Worm (Caenorhabditis elegans) whole organism, L3 larva: ENCODE data around the gene F13H10.1.

Experiments
- R02D3.7 ChIP-seq: fragments of 150-350 bp; optimal IDR thresholded peaks from 2 replicates; lab custom pipeline; 2014; ENCODE audit warnings: missing biosample characterization, missing genetic modification characterization
- ZK546.5 ChIP-seq: sonication (generic microtip); optimal IDR thresholded peaks from 2 replicates; lab custom pipeline; 2017; ENCODE audit warnings: missing biosample characterization, missing genetic modification characterization
- aly-2 ChIP-seq: fragments of 150-350 bp; optimal IDR thresholded peaks from 2 replicates; lab custom pipeline; 2014; ENCODE audit warnings: missing biosample characterization, missing genetic modification characterization
- ama-1 ChIP-seq: fragments of 150-350 bp; optimal IDR thresholded peaks from 2 replicates; lab custom pipeline; 2018
- ceh-16 ChIP-seq: sonication (generic microtip); optimal IDR thresholded peaks from 2 replicates; lab custom pipeline; 2017; ENCODE audit warnings: missing biosample characterization, missing genetic modification characterization
- ceh-28 ChIP-seq: fragments of 150-350 bp; optimal IDR thresholded peaks from 2 replicates; lab custom pipeline; 2014; ENCODE audit warnings: missing biosample characterization, missing genetic modification reagents, missing genetic modification characterization
- ceh-82 ChIP-seq: fragments of 150-350 bp; optimal IDR thresholded peaks from 2 replicates; lab custom pipeline; 2014; ENCODE audit warnings: missing biosample characterization, missing genetic modification characterization
- ceh-9 ChIP-seq: sonication (generic microtip); optimal IDR thresholded peaks from 2 replicates; lab custom pipeline; 2018; ENCODE audit warnings: missing biosample characterization, missing genetic modification characterization
- daf-12 ChIP-seq: fragments of 150-350 bp; optimal IDR thresholded peaks from 2 replicates; lab custom pipeline; 2014; ENCODE audit warnings: missing biosample characterization, missing genetic modification reagents, missing genetic modification characterization
- egl-27 ChIP-seq: sonication (generic microtip); optimal IDR thresholded peaks from 4 replicates; lab custom pipeline; 2017; ENCODE audit warnings: missing biosample characterization, missing genetic modification reagents, missing genetic modification characterization
- egl-5 ChIP-seq: fragments of 150-350 bp; optimal IDR thresholded peaks from 2 replicates; lab custom pipeline; 2017; ENCODE audit warnings: missing biosample characterization, missing genetic modification reagents, missing genetic modification characterization, inconsistent platforms
- elt-1 ChIP-seq: fragments of 150-350 bp; optimal IDR thresholded peaks from 2 replicates; lab custom pipeline; 2014; ENCODE audit warnings: missing biosample characterization, missing genetic modification characterization
- elt-2 ChIP-seq: sonication (generic microtip); optimal IDR thresholded peaks from 2 replicates; lab custom pipeline; 2016; ENCODE audit warnings: missing genetic modification reagents, mild to moderate bottlenecking, missing genetic modification characterization, missing compliant biosample characterization
- elt-3 ChIP-seq, 3 experiments: fragments of 150-350 bp in 1 of 3; sonication (generic microtip) in 2 of 3; optimal IDR thresholded peaks; 2 replicates in 2 of 3; 4 replicates in 1 of 3; lab custom pipeline; 2014 to 2017; ENCODE audit warnings: missing biosample characterization in 3 of 3, missing genetic modification characterization in 3 of 3
- eor-1 ChIP-seq, 2 experiments: fragments of 150-350 bp; optimal IDR thresholded peaks; 2 replicates each; lab custom pipeline; 2014 to 2018; ENCODE audit warnings: missing biosample characterization in 2 of 2, missing genetic modification characterization in 2 of 2
- fkh-10 ChIP-seq: sonication (generic microtip); optimal IDR thresholded peaks from 2 replicates; lab custom pipeline; 2017; ENCODE audit warnings: missing biosample characterization, missing genetic modification reagents, missing genetic modification characterization
- fkh-2 ChIP-seq: fragments of 150-350 bp; optimal IDR thresholded peaks from 2 replicates; lab custom pipeline; 2014; ENCODE audit warnings: missing biosample characterization, missing genetic modification reagents, missing genetic modification characterization
- fos-1 ChIP-seq: fragments of 150-350 bp; optimal IDR thresholded peaks from 2 replicates; lab custom pipeline; 2014; ENCODE audit warnings: missing biosample characterization, missing genetic modification characterization
- hmg-11 ChIP-seq: sonication (generic microtip); optimal IDR thresholded peaks from 2 replicates; lab custom pipeline; 2016; ENCODE audit warnings: missing genetic modification characterization, missing compliant biosample characterization
- jun-1 ChIP-seq: fragments of 150-350 bp; optimal IDR thresholded peaks from 2 replicates; lab custom pipeline; 2014; ENCODE audit warnings: missing biosample characterization, missing genetic modification reagents, missing genetic modification characterization
- lin-15B ChIP-seq: fragments of 150-350 bp; optimal IDR thresholded peaks from 2 replicates; lab custom pipeline; 2014; ENCODE audit warnings: missing biosample characterization, missing genetic modification characterization
- lin-39 ChIP-seq: fragments of 150-350 bp; optimal IDR thresholded peaks from 2 replicates; lab custom pipeline; 2018; ENCODE audit warnings: missing biosample characterization, missing genetic modification reagents, missing genetic modification characterization
- lsy-12 ChIP-seq: sonication (generic microtip); optimal IDR thresholded peaks from 2 replicates; lab custom pipeline; 2016; ENCODE audit warnings: mild to moderate bottlenecking, missing genetic modification characterization, missing compliant biosample characterization
- mdl-1 ChIP-seq: fragments of 150-350 bp; optimal IDR thresholded peaks from 2 replicates; lab custom pipeline; 2014; ENCODE audit warnings: missing biosample characterization, missing genetic modification characterization
- mml-1 ChIP-seq: fragments of 150-350 bp; sonication (generic microtip); optimal IDR thresholded peaks from 3 replicates; lab custom pipeline; 2014; ENCODE audit warnings: missing biosample characterization, missing genetic modification characterization
- nfya-1 ChIP-seq: sonication (generic microtip); optimal IDR thresholded peaks from 2 replicates; lab custom pipeline; 2017; ENCODE audit warnings: missing genetic modification characterization, mild to moderate bottlenecking, missing compliant biosample characterization, antibody characterized with exemption, moderate library complexity; ENCODE audit not compliant: insufficient read depth
- nhr-11 ChIP-seq: fragments of 150-350 bp; optimal IDR thresholded peaks from 2 replicates; lab custom pipeline; 2014; ENCODE audit warnings: missing biosample characterization, missing genetic modification characterization
- nhr-12 ChIP-seq: fragments of 150-350 bp; optimal IDR thresholded peaks from 2 replicates; lab custom pipeline; 2014; ENCODE audit warnings: missing biosample characterization, missing genetic modification characterization
- nhr-23 ChIP-seq: fragments of 150-350 bp; optimal IDR thresholded peaks from 2 replicates; lab custom pipeline; 2014; ENCODE audit warnings: missing biosample characterization, missing genetic modification reagents, missing genetic modification characterization
- nhr-237 ChIP-seq: fragments of 150-350 bp; optimal IDR thresholded peaks from 2 replicates; lab custom pipeline; 2014; ENCODE audit warnings: missing biosample characterization, missing genetic modification characterization
- nhr-25 ChIP-seq: sonication (generic microtip); optimal IDR thresholded peaks from 2 replicates; lab custom pipeline; 2017; ENCODE audit warnings: missing biosample characterization, missing genetic modification characterization
- nhr-28 ChIP-seq: fragments of 150-350 bp; optimal IDR thresholded peaks from 2 replicates; lab custom pipeline; 2014; ENCODE audit warnings: missing biosample characterization, missing genetic modification characterization
- nhr-43 ChIP-seq: sonication (generic microtip); optimal IDR thresholded peaks from 2 replicates; lab custom pipeline; 2016; ENCODE audit warnings: mild to moderate bottlenecking, missing genetic modification characterization, missing compliant biosample characterization; ENCODE audit not compliant: poor library complexity, severe bottlenecking
- nhr-67 ChIP-seq: fragments of 150-350 bp; optimal IDR thresholded peaks from 2 replicates; lab custom pipeline; 2014; ENCODE audit warnings: missing biosample characterization, missing genetic modification characterization
- nhr-76 ChIP-seq: fragments of 150-350 bp; sonication (generic microtip); optimal IDR thresholded peaks from 5 replicates; lab custom pipeline; 2014; ENCODE audit warnings: missing biosample characterization, missing genetic modification characterization
- nhr-77 ChIP-seq: fragments of 150-350 bp; optimal IDR thresholded peaks from 2 replicates; lab custom pipeline; 2014; ENCODE audit warnings: missing biosample characterization, missing genetic modification characterization
- pha-4 ChIP-seq: fragments of 150-350 bp; optimal IDR thresholded peaks from 2 replicates; lab custom pipeline; 2014; ENCODE audit warnings: missing biosample characterization, missing genetic modification reagents, missing genetic modification characterization
- pqm-1 ChIP-seq: fragments of 150-350 bp; optimal IDR thresholded peaks from 2 replicates; lab custom pipeline; 2017; ENCODE audit warnings: missing biosample characterization, missing genetic modification characterization, inconsistent platforms
- sea-2 ChIP-seq: fragments of 150-350 bp; sonication (generic microtip); optimal IDR thresholded peaks from 4 replicates; lab custom pipeline; 2014; ENCODE audit warnings: missing biosample characterization, missing genetic modification reagents, missing genetic modification characterization
- skn-1 ChIP-seq: fragments of 150-350 bp; optimal IDR thresholded peaks from 2 replicates; lab custom pipeline; 2014; ENCODE audit warnings: missing biosample characterization, missing genetic modification characterization
- snpc-4 ChIP-seq: fragments of 150-350 bp; optimal IDR thresholded peaks from 2 replicates; lab custom pipeline; 2014; ENCODE audit warnings: missing biosample characterization, missing genetic modification characterization
- tbx-2 ChIP-seq: sonication (generic microtip); optimal IDR thresholded peaks from 2 replicates; lab custom pipeline; 2016; ENCODE audit warnings: mild to moderate bottlenecking, missing genetic modification characterization, missing compliant biosample characterization
- unc-39 ChIP-seq: sonication (generic microtip); optimal IDR thresholded peaks from 4 replicates; lab custom pipeline; 2017; ENCODE audit warnings: missing biosample characterization, missing genetic modification characterization
- unc-62 ChIP-seq: fragments of 150-350 bp; sonication (generic microtip); optimal IDR thresholded peaks from 4 replicates; lab custom pipeline; 2014; ENCODE audit warnings: missing biosample characterization, missing genetic modification reagents, missing genetic modification characterization
- zag-1 ChIP-seq: fragments of 150-350 bp; optimal IDR thresholded peaks from 2 replicates; lab custom pipeline; 2014; ENCODE audit warnings: missing biosample characterization, missing genetic modification characterization
- ztf-11 ChIP-seq: fragments of 150-350 bp; optimal IDR thresholded peaks from 2 replicates; lab custom pipeline; 2014; ENCODE audit warnings: missing biosample characterization, missing genetic modification characterization
- ztf-4 ChIP-seq: fragments of 150-350 bp; optimal IDR thresholded peaks from 2 replicates; lab custom pipeline; 2014; ENCODE audit warnings: missing biosample characterization, missing genetic modification characterization

The F13H10.1 gene

ce11 chrIV:11027560-11027959 lies 23.2 kb downstream of the F13H10.1 start:
- TF ChIP-seq nhr-12 (tag; lab: Kevin White, UChicago) = no peak
- peak; percentile 72 for TF ChIP-seq elt-2 (tag; lab: Kevin White, UChicago)
- no peak for TF ChIP-seq elt-3 (tag; optimal IDR thresholded peaks at IDR 0.05; lab: Kevin White, UChicago)
- peak; percentile 80 for TF ChIP-seq nhr-43 (tag; lab: Kevin White, UChicago)
- TF ChIP-seq nhr-11 (tag; lab: Kevin White, UChicago) = no peak
- no peak for TF ChIP-seq sea-2 (GFP tag; lab: Kevin White, UChicago)
- TF ChIP-seq unc-62 = peak; percentile 70
- peak; percentile 94 for TF ChIP-seq nhr-25 (tag; lab: Kevin White, UChicago)
- TF ChIP-seq fkh-2 = no peak
- TF ChIP-seq nhr-76 (tag; lab: Kevin White, UChicago) = no peak
- TF ChIP-seq nfya-1 = peak; percentile 90
- TF ChIP-seq zag-1 (tag; lab: Kevin White, UChicago) = peak; percentile 53
- no peak for TF ChIP-seq ztf-4 (tag; lab: Kevin White, UChicago)
- TF ChIP-seq eor-1 (tag; optimal IDR thresholded peaks at IDR 0.05; lab: Kevin White, UChicago) = no peak
- TF ChIP-seq aly-2 (tag; lab: Kevin White, UChicago) = no peak
- TF ChIP-seq fos-1 = peak; percentile 73
- TF ChIP-seq ceh-16 (tag; lab: Kevin White, UChicago) = no peak
- TF ChIP-seq fkh-10 (GFP tag; lab: Kevin White, UChicago) = no peak
- TF ChIP-seq mml-1 (tag; lab: Kevin White, UChicago) = no peak
- peak; percentile 46 for TF ChIP-seq R02D3.7 (tag; lab: Kevin White, UChicago)
- no peak for TF ChIP-seq elt-1 (tag; lab: Kevin White, UChicago)
- no peak for TF ChIP-seq daf-12
- TF ChIP-seq ama-1 (lab: Kevin White, UChicago) = peak; percentile 92
- peak; percentile 66 for TF ChIP-seq ceh-28
- TF ChIP-seq tbx-2 (tag; lab: Kevin White, UChicago) = peak; percentile 47
- TF ChIP-seq ceh-9 = peak; percentile 63
- peak; percentile 69 for TF ChIP-seq pqm-1 (tag; lab: Kevin White, UChicago)
- peak; percentile 94 for TF ChIP-seq nhr-23
- peak; percentile 64 for TF ChIP-seq lin-15B (tag; lab: Kevin White, UChicago)
- TF ChIP-seq hmg-11 (tag; lab: Kevin White, UChicago) = peak; percentile 87
- TF ChIP-seq ztf-11 = no peak
- no peak for TF ChIP-seq egl-5 (tag; lab: Kevin White, UChicago)
- no peak for TF ChIP-seq egl-27 (tag; lab: Kevin White, UChicago)
- peak; percentile 84 for TF ChIP-seq skn-1 (tag; lab: Kevin White, UChicago)
- no peak for TF ChIP-seq ZK546.5
- TF ChIP-seq nhr-28 (tag; lab: Kevin White, UChicago) = no peak
- TF ChIP-seq snpc-4 (tag; lab: Kevin White, UChicago) = peak; percentile 76
- TF ChIP-seq jun-1 (tag; lab: Kevin White, UChicago) = peak; percentile 77
- TF ChIP-seq nhr-237 (tag; lab: Kevin White, UChicago) = no peak
- peak; percentile 96 for TF ChIP-seq pha-4 (tag; lab: Kevin White, UChicago)
- TF ChIP-seq lsy-12 = peak; percentile 58
- TF ChIP-seq nhr-67 (tag; lab: Kevin White, UChicago) = no peak
- TF ChIP-seq ceh-82 (tag; lab: Kevin White, UChicago) = no peak
- peak; percentile 13 for TF ChIP-seq mdl-1 (tag; lab: Kevin White, UChicago)
- no peak for TF ChIP-seq unc-39 (tag; lab: Kevin White, UChicago)
- no peak for TF ChIP-seq nhr-77 (tag; lab: Kevin White, UChicago)
- TF ChIP-seq lin-39 (tag; lab: Kevin White, UChicago) = peak; percentile 92
